Worm (Caenorhabditis elegans) whole organism, L4 larva: Measurements from ENCODE around the gene srn-1.

Experiments
- D1046.2 ChIP-seq: fragments of 200-800 bp; sonication (Bioruptor generic); IDR thresholded peaks from 2 replicates; pipeline ENCODE4 v1.3.6; 2022; ENCODE audit warnings: missing genetic modification characterization, missing compliant biosample characterization
- F10B5.3 ChIP-seq: sonication (generic microtip); optimal IDR thresholded peaks from 2 replicates; lab custom pipeline; 2016; ENCODE audit warnings: mild to moderate bottlenecking, missing genetic modification characterization, missing compliant biosample characterization
- F26F4.8 ChIP-seq: fragments of 200-800 bp; sonication (Bioruptor generic); conservative IDR thresholded peaks from 2 replicates; pipeline ENCODE4 v1.3.6; 2022; ENCODE audit warnings: missing genetic modification characterization, missing compliant biosample characterization
- F49E8.2 ChIP-seq: sonication (generic microtip); optimal IDR thresholded peaks from 2 replicates; lab custom pipeline; 2016; ENCODE audit warnings: missing compliant biosample characterization, mild to moderate bottlenecking, missing genetic modification characterization, borderline replicate concordance
- R02D3.7 ChIP-seq: fragments of 150-350 bp; sonication (generic microtip); optimal IDR thresholded peaks from 3 replicates; lab custom pipeline; 2014; ENCODE audit warnings: missing biosample characterization, missing genetic modification characterization
- T20F7.1 ChIP-seq: fragments of 200-800 bp; sonication (Bioruptor generic); optimal IDR thresholded peaks from 2 replicates; lab custom pipeline; 2018; ENCODE audit warnings: mild to moderate bottlenecking, missing genetic modification characterization, missing compliant biosample characterization
- Y48G9A.11 ChIP-seq: fragments of 200-800 bp; sonication (Bioruptor generic); IDR thresholded peaks from 2 replicates; pipeline ENCODE4 v1.3.6; 2022; ENCODE audit warnings: missing genetic modification reagents, missing genetic modification characterization, missing compliant biosample characterization
- aha-1 ChIP-seq: fragments of 150-350 bp; peaks from one replicate; lab custom pipeline; 2014; ENCODE audit warnings: missing biosample characterization, missing genetic modification characterization
- aly-2 ChIP-seq: sonication (generic microtip); optimal IDR thresholded peaks from 2 replicates; lab custom pipeline; 2018; ENCODE audit warnings: missing biosample characterization, missing genetic modification characterization
- attf-4 ChIP-seq: sonication (generic microtip); optimal IDR thresholded peaks from 3 replicates; lab custom pipeline; 2017; ENCODE audit warnings: missing biosample characterization, missing genetic modification characterization
- ceh-20 ChIP-seq: fragments of 200-800 bp; sonication (Bioruptor generic); IDR thresholded peaks from 2 replicates; pipeline ENCODE4 v1.3.6; 2022; ENCODE audit warnings: missing genetic modification reagents, missing genetic modification characterization, missing compliant biosample characterization
- ceh-28 ChIP-seq: fragments of 150-350 bp; optimal IDR thresholded peaks from 2 replicates; lab custom pipeline; 2014; ENCODE audit warnings: missing biosample characterization, missing genetic modification reagents, missing genetic modification characterization
- ceh-32 ChIP-seq: sonication (generic microtip); optimal IDR thresholded peaks from 2 replicates; lab custom pipeline; 2016; ENCODE audit warnings: mild to moderate bottlenecking, missing genetic modification characterization, missing compliant biosample characterization; ENCODE audit not compliant: poor library complexity
- ceh-44 ChIP-seq: fragments of 200-800 bp; sonication (Bioruptor generic); IDR thresholded peaks from 2 replicates; pipeline ENCODE4 v1.3.6; 2022; ENCODE audit warnings: missing genetic modification reagents, missing genetic modification characterization, missing compliant biosample characterization
- cey-2 ChIP-seq: sonication (generic microtip); optimal IDR thresholded peaks from 3 replicates; lab custom pipeline; 2017; ENCODE audit warnings: missing genetic modification characterization, mild to moderate bottlenecking, missing compliant biosample characterization, antibody characterized with exemption, borderline replicate concordance; ENCODE audit not compliant: insufficient read depth
- daf-16 ChIP-seq, 3 experiments: sonication (generic microtip); optimal IDR thresholded peaks; 2 replicates each; lab custom pipeline; 2016 to 2017; ENCODE audit warnings: missing genetic modification characterization in 3 of 3, missing genetic modification reagents in 3 of 3, mild to moderate bottlenecking in 2 of 3, missing compliant biosample characterization in 2 of 3, missing biosample characterization in 1 of 3, moderate library complexity in 1 of 3
- daf-19 ChIP-seq: fragments of 200-800 bp; sonication (Bioruptor generic); conservative IDR thresholded peaks from 2 replicates; pipeline ENCODE4 v1.3.6; 2022; ENCODE audit warnings: missing genetic modification characterization, missing compliant biosample characterization
- daf-8 ChIP-seq: fragments of 200-800 bp; sonication (Bioruptor generic); IDR thresholded peaks from 2 replicates; pipeline ENCODE4 v1.3.6; 2022; ENCODE audit warnings: missing genetic modification characterization, missing compliant biosample characterization
- dmd-6 ChIP-seq: fragments of 200-800 bp; sonication (Bioruptor generic); IDR thresholded peaks from 2 replicates; pipeline ENCODE4 v1.3.6; 2022; ENCODE audit warnings: missing genetic modification reagents, missing genetic modification characterization, missing compliant biosample characterization
- dmd-8 ChIP-seq: fragments of 200-800 bp; sonication (Bioruptor generic); IDR thresholded peaks from 2 replicates; pipeline ENCODE4 v1.3.6; 2022; ENCODE audit warnings: missing genetic modification characterization, missing compliant biosample characterization
- duxl-1 ChIP-seq: sonication (generic microtip); optimal IDR thresholded peaks from 2 replicates; lab custom pipeline; 2016; ENCODE audit warnings: mild to moderate bottlenecking, missing genetic modification characterization, moderate library complexity, missing compliant biosample characterization; ENCODE audit not compliant: poor library complexity
- hlh-30 ChIP-seq: sonication (generic microtip); optimal IDR thresholded peaks from 2 replicates; lab custom pipeline; 2017; ENCODE audit warnings: antibody characterized with exemption, mild to moderate bottlenecking, missing genetic modification characterization, missing compliant biosample characterization; ENCODE audit not compliant: insufficient read depth
- hmg-1.1 ChIP-seq: fragments of 200-800 bp; sonication (Bioruptor generic); IDR thresholded peaks from 2 replicates; pipeline ENCODE4 v1.3.6; 2022; ENCODE audit warnings: missing genetic modification reagents, missing genetic modification characterization, missing compliant biosample characterization
- jun-1 ChIP-seq: fragments of 150-350 bp; optimal IDR thresholded peaks from 2 replicates; lab custom pipeline; 2014; ENCODE audit warnings: missing biosample characterization, missing genetic modification reagents, missing genetic modification characterization
- lin-15B ChIP-seq: fragments of 150-350 bp; sonication (generic microtip); optimal IDR thresholded peaks from 3 replicates; lab custom pipeline; 2014; ENCODE audit warnings: missing biosample characterization, missing genetic modification characterization
- lin-29 ChIP-seq: fragments of 200-800 bp; sonication (Bioruptor generic); IDR thresholded peaks from 2 replicates; pipeline ENCODE4 v1.3.6; 2022; ENCODE audit warnings: missing genetic modification reagents, missing genetic modification characterization, missing compliant biosample characterization
- lin-38 ChIP-seq: fragments of 200-800 bp; sonication (Bioruptor generic); IDR thresholded peaks from 2 replicates; pipeline ENCODE4 v1.3.6; 2022; ENCODE audit warnings: missing genetic modification reagents, missing genetic modification characterization, missing compliant biosample characterization
- lin-39 ChIP-seq: fragments of 150-350 bp; optimal IDR thresholded peaks from 2 replicates; lab custom pipeline; 2014; ENCODE audit warnings: missing biosample characterization, missing genetic modification reagents, missing genetic modification characterization
- madf-5 ChIP-seq, 2 experiments: fragments of 200-800 bp; sonication (Bioruptor generic); IDR thresholded peaks; 2 replicates each; pipeline ENCODE4 v1.3.6; 2022; ENCODE audit warnings: missing compliant biosample characterization in 2 of 2, missing genetic modification characterization in 2 of 2
- madf-9 ChIP-seq: fragments of 200-800 bp; sonication (Bioruptor generic); conservative IDR thresholded peaks from 2 replicates; pipeline ENCODE4 v1.3.6; 2022; ENCODE audit warnings: missing genetic modification reagents, missing genetic modification characterization, missing compliant biosample characterization
- mdl-1 ChIP-seq, 2 experiments: fragments of 150-350 bp in 1 of 2; sonication (generic microtip) in 1 of 2; optimal IDR thresholded peaks; 2 replicates each; lab custom pipeline; 2014 to 2017; ENCODE audit warnings: missing biosample characterization in 2 of 2, missing genetic modification characterization in 2 of 2
- mes-2 ChIP-seq: sonication (generic microtip); optimal IDR thresholded peaks from 2 replicates; lab custom pipeline; 2016; ENCODE audit warnings: missing genotype, mild to moderate bottlenecking, missing genetic modification characterization, missing compliant biosample characterization; ENCODE audit not compliant: poor library complexity, severe bottlenecking
- mxl-2 ChIP-seq: fragments of 200-800 bp; sonication (Bioruptor generic); conservative IDR thresholded peaks from 2 replicates; pipeline ENCODE4 v1.3.6; 2022; ENCODE audit warnings: missing genetic modification reagents, missing genetic modification characterization, missing compliant biosample characterization
- nhr-111 ChIP-seq: fragments of 200-800 bp; sonication (Bioruptor generic); optimal IDR thresholded peaks from 2 replicates; lab custom pipeline; 2018; ENCODE audit warnings: mild to moderate bottlenecking, missing genetic modification characterization, missing compliant biosample characterization
- nhr-42 ChIP-seq: fragments of 200-800 bp; sonication (Bioruptor generic); IDR thresholded peaks from 2 replicates; pipeline ENCODE4 v1.3.6; 2022; ENCODE audit warnings: missing genetic modification characterization, missing compliant biosample characterization
- nhr-48 ChIP-seq: sonication (generic microtip); optimal IDR thresholded peaks from 2 replicates; lab custom pipeline; 2016; ENCODE audit warnings: mild to moderate bottlenecking, missing genetic modification characterization, missing compliant biosample characterization
- nhr-6 ChIP-seq: fragments of 150-350 bp; optimal IDR thresholded peaks from 2 replicates; lab custom pipeline; 2014; ENCODE audit warnings: missing biosample characterization, missing genetic modification characterization
- nhr-77 ChIP-seq: fragments of 150-350 bp; optimal IDR thresholded peaks from 2 replicates; lab custom pipeline; 2014; ENCODE audit warnings: missing biosample characterization, missing genetic modification characterization
- php-3 ChIP-seq: fragments of 200-800 bp; sonication (Bioruptor generic); IDR thresholded peaks from 2 replicates; pipeline ENCODE4 v1.3.6; 2022; ENCODE audit warnings: missing genetic modification reagents, missing genetic modification characterization, missing compliant biosample characterization
- pqm-1 ChIP-seq: sonication (generic microtip); optimal IDR thresholded peaks from 2 replicates; lab custom pipeline; 2017; ENCODE audit warnings: missing biosample characterization, missing genetic modification characterization
- rbr-2 ChIP-seq: sonication (generic microtip); optimal IDR thresholded peaks from 2 replicates; lab custom pipeline; 2016; ENCODE audit warnings: missing genotype, missing genetic modification characterization, missing compliant biosample characterization
- saeg-2 ChIP-seq: fragments of 200-800 bp; sonication (Bioruptor generic); IDR thresholded peaks from 2 replicates; pipeline ENCODE4 v1.3.6; 2022; ENCODE audit warnings: missing genetic modification reagents, missing genetic modification characterization, missing compliant biosample characterization
- set-16 ChIP-seq: fragments of 200-800 bp; sonication (Bioruptor generic); IDR thresholded peaks from 2 replicates; pipeline ENCODE4 v1.3.6; 2022; ENCODE audit warnings: missing genetic modification reagents, missing genetic modification characterization, missing compliant biosample characterization
- snpc-1.2 ChIP-seq: fragments of 200-800 bp; sonication (Bioruptor generic); IDR thresholded peaks from 2 replicates; pipeline ENCODE4 v1.3.6; 2022; ENCODE audit warnings: missing genetic modification reagents, missing genetic modification characterization, missing compliant biosample characterization
- tra-1 ChIP-seq: fragments of 200-800 bp; sonication (Bioruptor generic); IDR thresholded peaks from 2 replicates; pipeline ENCODE4 v1.3.6; 2022; ENCODE audit warnings: missing genetic modification reagents, missing genetic modification characterization, missing compliant biosample characterization
- unc-39 ChIP-seq: sonication (generic microtip); optimal IDR thresholded peaks from 2 replicates; lab custom pipeline; 2017; ENCODE audit warnings: missing biosample characterization, missing genetic modification characterization
- unc-62 ChIP-seq, 3 experiments: fragments of 150-350 bp in 1 of 3; sonication (generic microtip); optimal IDR thresholded peaks in 2 of 3; peaks in 1 of 3; 1 replicate in 1 of 3; 2 replicates in 2 of 3; lab custom pipeline; 2014 to 2017; ENCODE audit warnings: missing biosample characterization in 3 of 3, missing genetic modification characterization in 3 of 3, missing genetic modification reagents in 3 of 3, missing genotype in 1 of 3
- vab-7 ChIP-seq: fragments of 200-800 bp; sonication (Bioruptor generic); IDR thresholded peaks from 2 replicates; pipeline ENCODE4 v1.3.6; 2022; ENCODE audit warnings: missing genetic modification reagents, missing genetic modification characterization, missing compliant biosample characterization

srn-1 gene

DNA sequence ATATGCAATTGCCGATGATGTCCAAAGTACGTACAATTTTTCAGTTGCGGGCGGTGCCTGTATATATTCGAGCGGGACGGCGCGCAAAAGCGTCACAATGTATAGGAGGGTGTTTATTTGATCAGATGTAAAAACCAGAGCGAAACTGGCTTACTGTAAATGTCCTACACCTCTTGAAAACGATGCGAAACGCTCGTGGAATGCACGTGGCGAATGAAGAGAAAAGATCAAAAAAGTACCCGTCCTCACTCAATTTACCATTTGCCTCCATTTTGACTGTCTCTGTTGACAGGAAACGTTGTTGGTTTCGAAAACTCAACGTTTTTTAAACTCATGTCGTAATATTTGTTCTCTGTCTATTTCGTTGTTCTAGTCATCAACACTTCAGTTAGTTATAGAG lies 45.5 kb downstream of the srn-1 start (continued):
- peak; percentile 35; the same call in 1 of the 2 replicates for TF ChIP-seq tra-1 (GFP tag; lab: Robert Waterston, UW)

DNA sequence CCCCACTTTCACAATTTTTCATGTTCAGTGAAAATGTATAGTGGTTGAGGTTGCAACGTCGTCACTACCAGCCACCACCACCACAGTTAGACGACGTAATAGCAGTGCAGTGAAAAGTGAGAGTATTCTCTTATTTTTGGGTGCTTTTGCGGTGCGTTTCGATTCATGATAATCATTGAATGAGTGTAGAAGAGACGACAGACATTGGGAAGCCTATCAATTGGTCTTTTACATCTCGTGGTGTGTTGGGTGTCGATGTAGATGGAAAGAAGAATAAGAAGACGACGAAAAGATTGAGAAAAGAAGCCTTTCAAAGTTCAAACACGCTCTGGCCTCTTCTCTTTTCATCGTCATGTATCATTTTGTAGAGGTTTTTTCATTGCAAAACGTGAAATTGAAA lies 46.4 kb downstream of the srn-1 start:
- no peak for TF ChIP-seq lin-29
- no peak for TF ChIP-seq aly-2 (tag; lab: Kevin White, UChicago)
- no peak for TF ChIP-seq dmd-8 (GFP tag; lab: Robert Waterston, UW)
- no peak for TF ChIP-seq set-16
- TF ChIP-seq D1046.2 (GFP tag; lab: Robert Waterston, UW) = no peak
- TF ChIP-seq nhr-6 (tag; lab: Kevin White, UChicago) = no peak
- TF ChIP-seq ceh-44 (GFP tag; lab: Robert Waterston, UW) = no peak
- TF ChIP-seq jun-1 (tag; lab: Kevin White, UChicago) = no peak
- no peak for TF ChIP-seq mxl-2 (GFP tag; lab: Robert Waterston, UW)
- TF ChIP-seq lin-38 (GFP tag; lab: Robert Waterston, UW) = no peak
- peak; percentile 95 for TF ChIP-seq dmd-6 (GFP tag; lab: Robert Waterston, UW)
- TF ChIP-seq nhr-42 = no peak
- no peak for TF ChIP-seq lin-15B (tag; lab: Kevin White, UChicago)
- peak; percentile 59 for TF ChIP-seq nhr-77 (tag; lab: Kevin White, UChicago)
- no peak for TF ChIP-seq duxl-1 (tag; lab: Kevin White, UChicago)
- no peak for TF ChIP-seq unc-39
- TF ChIP-seq php-3 (GFP tag; lab: Robert Waterston, UW) = no peak
- no peak for TF ChIP-seq attf-4
- TF ChIP-seq Y48G9A.11 (GFP tag; lab: Robert Waterston, UW) = no peak
- TF ChIP-seq mdl-1 (tag; optimal IDR thresholded peaks at IDR 0.05; lab: Kevin White, UChicago) = peak; percentile 62 to 86
- TF ChIP-seq T20F7.1 (GFP tag; lab: Kevin White, UChicago) = no peak
- no peak for TF ChIP-seq daf-19 (GFP tag; lab: Robert Waterston, UW)
- no peak for TF ChIP-seq daf-8 (GFP tag; lab: Robert Waterston, UW)
- peak; percentile 69 for TF ChIP-seq hlh-30 (tag; lab: Kevin White, UChicago)
- TF ChIP-seq snpc-1.2 (GFP tag; lab: Robert Waterston, UW) = no peak
- TF ChIP-seq lin-39 = no peak
- TF ChIP-seq pqm-1 (tag; lab: Kevin White, UChicago) = no peak
- no peak for TF ChIP-seq rbr-2 (tag; lab: Kevin White, UChicago)
- 0 out of 2 replicates have a peak, but pooled peaks have one; percentile 40 for TF ChIP-seq hmg-1.1 (GFP tag; lab: Robert Waterston, UW)
- no peak for TF ChIP-seq ceh-28 (tag; lab: Kevin White, UChicago)
- TF ChIP-seq mes-2 = peak; percentile 15
- no peak for TF ChIP-seq nhr-111 (GFP tag; lab: Kevin White, UChicago)
- TF ChIP-seq F10B5.3 (tag; lab: Kevin White, UChicago) = no peak
- no peak for TF ChIP-seq ceh-32 (tag; lab: Kevin White, UChicago)
- peak; percentile 0 for TF ChIP-seq cey-2
- TF ChIP-seq F49E8.2 = no peak
- peak; percentile 98 for TF ChIP-seq nhr-48
- peak; percentile 99 for TF ChIP-seq aha-1 (tag; lab: Kevin White, UChicago)
- TF ChIP-seq F26F4.8 = no peak
- no peak for TF ChIP-seq madf-5 (GFP tag; IDR thresholded peaks at IDR 0.05; lab: Robert Waterston, UW)
- TF ChIP-seq saeg-2 = no peak
- peak in 1 of 2 experiments; percentile 45 for TF ChIP-seq unc-62 (GFP tag; optimal IDR thresholded peaks at IDR 0.05 in 1 of 2; lab: Kevin White, UChicago)
- TF ChIP-seq unc-62 (tag; optimal IDR thresholded peaks at IDR 0.05; lab: Kevin White, UChicago) = no peak
- no peak for TF ChIP-seq R02D3.7 (tag; lab: Kevin White, UChicago)
- TF ChIP-seq madf-9 (GFP tag; lab: Robert Waterston, UW) = no peak
- TF ChIP-seq vab-7 = no peak
- 0 out of 2 replicates have a peak, but pooled peaks have one; percentile 14 for TF ChIP-seq ceh-20 (GFP tag; lab: Robert Waterston, UW)
- TF ChIP-seq daf-16 (GFP tag; optimal IDR thresholded peaks at IDR 0.05; lab: Kevin White, UChicago) = no peak
- peak; percentile 3 for TF ChIP-seq daf-16 (tag; optimal IDR thresholded peaks at IDR 0.05; lab: Kevin White, UChicago)
